Fruit fly (Drosophila melanogaster) whole organism, wandering third instar larva: ENCODE results near the gene CG6567.

Experiments
- Myc ChIP-seq: fragments of >200 bp; optimal IDR thresholded peaks from 2 replicates; lab custom pipeline; 2017
- pan ChIP-seq: fragments of >200 bp; optimal IDR thresholded peaks from 2 replicates; lab custom pipeline; 2017
- sv ChIP-seq: fragments of 200-800 bp; sonication (Bioruptor generic); optimal IDR thresholded peaks from 3 replicates; lab custom pipeline; 2016; ENCODE audit warnings: missing biosample characterization, missing genetic modification characterization

DNA sequence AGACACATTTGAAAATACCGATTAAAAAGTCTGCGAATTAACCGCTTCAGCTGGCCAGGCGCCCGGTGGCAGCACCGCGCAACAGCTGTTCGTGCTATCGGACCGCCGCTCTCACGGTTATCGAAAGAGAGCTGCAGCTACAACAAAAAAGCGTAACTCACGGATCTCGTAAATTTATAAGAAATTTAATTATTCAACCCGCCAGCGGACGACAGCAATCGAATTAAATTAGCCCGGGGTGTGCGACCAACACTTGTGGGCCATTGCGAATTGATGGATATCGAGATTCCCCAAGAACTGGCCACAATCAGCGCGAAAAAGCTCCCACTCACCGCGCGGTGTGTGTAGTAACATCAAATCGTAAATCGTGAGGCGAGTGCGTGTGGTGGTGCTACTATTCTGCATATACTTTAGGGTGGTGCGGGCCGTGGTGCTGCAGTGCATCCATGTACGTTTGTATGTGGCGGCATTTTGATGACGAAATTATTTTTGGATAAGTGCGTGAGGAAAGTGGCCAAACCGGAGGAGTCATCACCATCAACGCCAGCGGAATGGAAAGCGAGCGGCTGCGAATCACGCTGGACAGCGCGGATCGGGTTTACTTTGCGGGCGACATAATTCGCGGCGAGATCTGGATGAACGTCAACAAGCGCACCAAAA, 31.3 kb upstream of the CG6567 start, which contains the start of gene Leash:
- TF ChIP-seq sv (no peak), pan (lab: Kevin White, UChicago) (no peak), Myc (lab: Kevin White, UChicago) (no peak)
